Worm (Caenorhabditis elegans) whole organism, L1 larva: ENCODE results near the gene F21G4.5.

Experiments used
- C04F5.9 ChIP-seq: sonication (generic microtip); optimal IDR thresholded peaks from 2 replicates; lab custom pipeline; 2016; ENCODE audit warnings: missing genetic modification characterization, missing compliant biosample characterization
- ceh-63 ChIP-seq: fragments of 200-800 bp; sonication (Bioruptor generic); optimal IDR thresholded peaks from 2 replicates; lab custom pipeline; 2018; ENCODE audit warnings: mild to moderate bottlenecking, missing genetic modification characterization, missing compliant biosample characterization
- ceh-90 ChIP-seq: sonication (generic microtip); optimal IDR thresholded peaks from 2 replicates; lab custom pipeline; 2016; ENCODE audit warnings: missing genetic modification characterization, missing compliant biosample characterization
- ces-1 ChIP-seq: fragments of 150-350 bp; optimal IDR thresholded peaks from 2 replicates; lab custom pipeline; 2014; ENCODE audit warnings: missing biosample characterization, missing genetic modification reagents, missing genetic modification characterization
- efl-1 ChIP-seq, 4 experiments: fragments of 150-350 bp; optimal IDR thresholded peaks in 3 of 4; peaks in 1 of 4; 1 replicate in 1 of 4; 2 replicates in 3 of 4; lab custom pipeline; 2014; ENCODE audit warnings: missing biosample characterization in 2 of 4, missing genetic modification characterization in 2 of 4, missing genetic modification reagents in 2 of 4
- elt-2 ChIP-seq: sonication (generic microtip); optimal IDR thresholded peaks from 2 replicates; lab custom pipeline; 2016; ENCODE audit warnings: missing genetic modification characterization, mild to moderate bottlenecking, inconsistent platforms, missing compliant biosample characterization, missing genetic modification reagents
- fkh-10 ChIP-seq: sonication (generic microtip); optimal IDR thresholded peaks from 2 replicates; lab custom pipeline; 2017; ENCODE audit warnings: missing biosample characterization, missing genetic modification reagents, missing genetic modification characterization
- fkh-8 ChIP-seq: sonication (generic microtip); optimal IDR thresholded peaks from 2 replicates; lab custom pipeline; 2016; ENCODE audit warnings: mild to moderate bottlenecking, missing genetic modification characterization, missing compliant biosample characterization
- fos-1 ChIP-seq: fragments of 150-350 bp; optimal IDR thresholded peaks from 2 replicates; lab custom pipeline; 2014; ENCODE audit warnings: missing biosample characterization, missing genetic modification characterization
- grh-1 ChIP-seq: fragments of 200-800 bp; sonication (Bioruptor generic); IDR thresholded peaks from 2 replicates; pipeline ENCODE4 v1.3.6; 2022; ENCODE audit warnings: missing genetic modification reagents, missing genetic modification characterization, missing compliant biosample characterization
- hlh-17 ChIP-seq: fragments of 200-800 bp; sonication (Bioruptor generic); optimal IDR thresholded peaks from 2 replicates; lab custom pipeline; 2018; ENCODE audit warnings: missing genetic modification characterization, mild to moderate bottlenecking, missing compliant biosample characterization, moderate library complexity, borderline replicate concordance
- hlh-4 ChIP-seq: sonication (generic microtip); optimal IDR thresholded peaks from 2 replicates; lab custom pipeline; 2016; ENCODE audit warnings: mild to moderate bottlenecking, missing genetic modification characterization, missing compliant biosample characterization
- isw-1 ChIP-seq: fragments of 200-800 bp; sonication (Bioruptor generic); IDR thresholded peaks from 2 replicates; pipeline ENCODE4 v1.3.6; 2022; ENCODE audit warnings: missing genetic modification characterization, missing compliant biosample characterization
- jun-1 ChIP-seq: fragments of 150-350 bp; optimal IDR thresholded peaks from 2 replicates; lab custom pipeline; 2014; ENCODE audit warnings: missing biosample characterization, missing genetic modification reagents, missing genetic modification characterization
- lin-14 ChIP-seq: fragments of 200-800 bp; sonication (Bioruptor generic); optimal IDR thresholded peaks from 2 replicates; lab custom pipeline; 2018; ENCODE audit warnings: mild to moderate bottlenecking, missing genetic modification characterization, moderate library complexity, missing compliant biosample characterization
- lin-15B ChIP-seq: fragments of 150-350 bp; sonication (generic microtip); optimal IDR thresholded peaks from 3 replicates; lab custom pipeline; 2014; ENCODE audit warnings: missing biosample characterization, missing genetic modification characterization
- lin-35 ChIP-seq, 2 experiments: fragments of 150-350 bp; optimal IDR thresholded peaks; 2 replicates each; lab custom pipeline; 2014; ENCODE audit warnings: missing biosample characterization in 2 of 2, missing genetic modification characterization in 2 of 2, missing genetic modification reagents in 2 of 2
- lsy-2 ChIP-seq, 2 experiments: fragments of 150-350 bp; optimal IDR thresholded peaks; 2 replicates each; lab custom pipeline; 2014; ENCODE audit warnings: missing biosample characterization in 2 of 2, missing genetic modification characterization in 2 of 2
- mdl-1 ChIP-seq, 2 experiments: fragments of 150-350 bp; optimal IDR thresholded peaks; 2 replicates each; lab custom pipeline; 2014 to 2017; ENCODE audit warnings: missing biosample characterization in 2 of 2, missing genetic modification characterization in 2 of 2, inconsistent platforms in 1 of 2
- mep-1 ChIP-seq: fragments of 150-350 bp; optimal IDR thresholded peaks from 2 replicates; lab custom pipeline; 2014; ENCODE audit warnings: missing biosample characterization, missing genetic modification characterization
- nhr-11 ChIP-seq: fragments of 150-350 bp; optimal IDR thresholded peaks from 2 replicates; lab custom pipeline; 2014; ENCODE audit warnings: missing biosample characterization, missing genetic modification characterization
- nhr-19 ChIP-seq: fragments of 200-800 bp; sonication (Bioruptor generic); conservative IDR thresholded peaks from 2 replicates; pipeline ENCODE4 v1.3.6; 2022; ENCODE audit warnings: missing genetic modification characterization, missing compliant biosample characterization
- nhr-20 ChIP-seq: sonication (generic microtip); optimal IDR thresholded peaks from 2 replicates; lab custom pipeline; 2016; ENCODE audit warnings: mild to moderate bottlenecking, missing genetic modification characterization, missing compliant biosample characterization
- nhr-28 ChIP-seq: fragments of 150-350 bp; optimal IDR thresholded peaks from 2 replicates; lab custom pipeline; 2014; ENCODE audit warnings: missing biosample characterization, missing genetic modification characterization
- nhr-71 ChIP-seq: sonication (generic microtip); optimal IDR thresholded peaks from 2 replicates; lab custom pipeline; 2016; ENCODE audit warnings: mild to moderate bottlenecking, missing genetic modification characterization, moderate library complexity, missing compliant biosample characterization
- pag-3 ChIP-seq: sonication (generic microtip); optimal IDR thresholded peaks from 2 replicates; lab custom pipeline; 2017; ENCODE audit warnings: missing genetic modification characterization, mild to moderate bottlenecking, missing compliant biosample characterization, antibody characterized with exemption, borderline replicate concordance; ENCODE audit not compliant: insufficient read depth
- pqm-1 ChIP-seq: sonication (generic microtip); optimal IDR thresholded peaks from 3 replicates; lab custom pipeline; 2017; ENCODE audit warnings: missing biosample characterization, missing genetic modification characterization
- snpc-4 ChIP-seq: fragments of 150-350 bp; optimal IDR thresholded peaks from 2 replicates; lab custom pipeline; 2014; ENCODE audit warnings: missing biosample characterization, missing genetic modification characterization
- snu-23 ChIP-seq: sonication (generic microtip); optimal IDR thresholded peaks from 2 replicates; lab custom pipeline; 2016; ENCODE audit warnings: missing genetic modification characterization, missing compliant biosample characterization
- sox-4 ChIP-seq: sonication (generic microtip); optimal IDR thresholded peaks from 2 replicates; lab custom pipeline; 2016; ENCODE audit warnings: missing genetic modification characterization, missing compliant biosample characterization
- tbx-2 ChIP-seq: sonication (generic microtip); optimal IDR thresholded peaks from 2 replicates; lab custom pipeline; 2016; ENCODE audit warnings: missing genetic modification characterization, missing compliant biosample characterization
- unc-130 ChIP-seq: fragments of 150-350 bp; optimal IDR thresholded peaks from 2 replicates; lab custom pipeline; 2017; ENCODE audit warnings: missing biosample characterization, missing genetic modification characterization, inconsistent platforms
- unc-86 ChIP-seq: sonication (generic microtip); optimal IDR thresholded peaks from 2 replicates; lab custom pipeline; 2016; ENCODE audit warnings: missing genetic modification characterization, missing compliant biosample characterization
- unc-98 ChIP-seq: fragments of 200-800 bp; sonication (Bioruptor generic); IDR thresholded peaks from 2 replicates; pipeline ENCODE4 v1.3.6; 2022; ENCODE audit warnings: missing genetic modification characterization, missing compliant biosample characterization
- ztf-11 ChIP-seq, 2 experiments: sonication (generic microtip); optimal IDR thresholded peaks; 2 replicates each; lab custom pipeline; 2016 to 2017; ENCODE audit warnings: missing genetic modification characterization in 2 of 2, missing biosample characterization in 1 of 2, missing compliant biosample characterization in 1 of 2

F21G4.5 gene

DNA sequence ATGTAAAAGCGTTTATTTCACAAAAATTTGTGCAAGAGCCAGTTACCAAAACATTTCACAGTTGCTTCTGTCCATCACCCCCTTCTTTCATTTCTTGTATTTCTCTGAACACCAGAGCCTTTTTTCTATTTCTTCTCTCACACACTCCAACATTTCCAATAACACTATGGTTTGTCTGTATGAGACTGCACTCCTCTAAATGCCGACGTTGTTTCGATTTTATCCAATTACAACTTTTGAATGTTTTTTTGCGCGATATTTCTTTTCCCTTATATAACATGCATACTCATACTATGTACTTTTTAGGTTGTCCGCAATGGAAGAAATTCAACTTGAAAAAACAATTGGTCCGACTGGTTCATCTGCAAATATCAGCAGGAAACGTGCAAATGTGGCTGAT is at the start of gene F21G4.5:
Gene F21G4.5, plus strand, starts transcription at position 301 of the 400 bp plus-strand sequence.
- TF ChIP-seq unc-86 (tag; lab: Kevin White, UChicago) (no peak), nhr-11 (no peak)

ce11 chrX:9856618-9857017 is 49.3 kb upstream of the F21G4.5 start, which contains the start of gene R07B1.11:
TSS of gene R07B1.11 (plus strand) at chrX:9856918.
- TF ChIP-seq tbx-2 (tag; lab: Kevin White, UChicago): no peak

DNA sequence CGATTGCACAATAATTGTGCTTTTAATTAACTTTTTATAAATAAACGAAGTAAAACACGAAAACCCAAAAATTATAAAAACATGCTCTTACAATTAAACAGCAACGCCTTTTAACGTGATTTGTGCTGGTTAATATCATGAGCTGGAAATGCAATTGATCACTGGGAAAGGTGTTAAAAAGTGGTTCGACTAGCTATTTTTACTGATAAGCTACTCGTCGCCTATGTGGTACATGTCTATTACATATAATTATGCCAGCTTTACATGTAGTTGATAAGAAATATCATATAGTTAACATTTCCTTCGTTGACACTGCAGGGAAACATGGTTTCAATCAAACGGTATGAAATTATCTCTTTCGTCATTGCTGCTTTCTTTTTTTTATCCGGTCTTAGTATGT is 47.9 kb upstream of the F21G4.5 start, which contains the start of gene scav-5:
Gene scav-5, plus strand, starts transcription at position 297 of the 400 bp plus-strand sequence.
- TF ChIP-seq nhr-28 (no peak), lsy-2 (tag; optimal IDR thresholded peaks at IDR 0.05; lab: Kevin White, UChicago) (no peak), lin-14 (GFP tag; lab: Kevin White, UChicago) (peak; percentile 20), efl-1 (optimal IDR thresholded peaks at IDR 0.05; lab: Kevin White, UChicago) (no peak), efl-1 (GFP tag; optimal IDR thresholded peaks at IDR 0.05 in 1 of 2; lab: Kevin White, UChicago) (peak in 1 of 2 experiments; percentile 69), lin-35 (GFP tag; optimal IDR thresholded peaks at IDR 0.05; lab: Kevin White, UChicago) (peak in 1 of 2 experiments; percentile 37), elt-2 (tag; lab: Kevin White, UChicago) (peak; percentile 90)

DNA sequence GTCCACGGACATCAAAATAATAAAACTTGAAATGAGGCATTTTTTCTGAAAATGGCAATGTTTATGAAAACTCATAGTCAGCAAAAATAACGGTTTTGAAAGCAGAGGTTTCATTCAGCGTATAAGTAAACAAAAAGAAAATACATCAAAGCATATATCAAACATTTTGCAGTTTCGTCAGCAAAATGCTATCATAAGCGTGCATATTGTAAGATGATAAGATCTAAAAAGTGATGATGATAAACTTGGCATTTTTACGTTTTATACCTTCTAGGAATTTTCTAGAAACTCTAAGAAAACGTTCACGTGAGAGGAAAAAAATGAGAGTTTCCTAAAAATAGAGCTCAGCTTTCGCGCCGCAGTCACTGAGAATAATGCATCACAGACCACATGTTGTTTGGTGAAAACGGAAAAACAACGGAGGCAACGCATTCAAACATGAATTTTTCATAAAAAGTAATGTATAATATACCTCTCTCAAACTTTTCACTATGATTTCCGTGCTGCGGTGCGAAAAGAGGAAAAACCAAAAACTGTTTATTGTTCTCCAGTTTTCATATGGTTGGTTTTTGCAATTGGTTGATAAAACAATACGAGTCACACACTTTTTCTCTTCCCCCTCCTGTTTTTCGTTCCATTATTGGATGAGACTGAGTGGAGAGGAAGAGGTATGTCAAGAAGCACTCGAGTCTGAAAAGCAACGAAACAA is 42.9 kb upstream of the F21G4.5 start, which contains the start of the genes gst-36 and R07B1.5:
Gene gst-36, minus strand, starts transcription at position 45 of the 709 bp plus-strand sequence.
Gene R07B1.5, plus strand, starts transcription at position 665 of the 709 bp plus-strand sequence.
- no peak for TF ChIP-seq ces-1 (GFP tag; lab: Kevin White, UChicago)
- TF ChIP-seq mep-1 (tag; lab: Kevin White, UChicago): no peak
- no peak for TF ChIP-seq ceh-63
- TF ChIP-seq hlh-4: no peak
- no peak for TF ChIP-seq C04F5.9 (tag; lab: Kevin White, UChicago)
- peak; percentile 31 for TF ChIP-seq nhr-20 (tag; lab: Kevin White, UChicago)
- TF ChIP-seq lin-15B: no peak
- peak; percentile 3 for TF ChIP-seq sox-4 (tag; lab: Kevin White, UChicago)
- TF ChIP-seq pqm-1: peak; percentile 71
- TF ChIP-seq unc-98 (GFP tag; lab: Robert Waterston, UW): no peak
- no peak for TF ChIP-seq fos-1 (tag; lab: Kevin White, UChicago)
- no peak for TF ChIP-seq jun-1 (tag; lab: Kevin White, UChicago)
- no peak for TF ChIP-seq nhr-19 (GFP tag; lab: Robert Waterston, UW)
- no peak for TF ChIP-seq hlh-17
- no peak for TF ChIP-seq mdl-1 (tag; optimal IDR thresholded peaks at IDR 0.05; lab: Kevin White, UChicago)
- TF ChIP-seq tbx-2 (tag; lab: Kevin White, UChicago): no peak
- no peak for TF ChIP-seq ztf-11 (tag; optimal IDR thresholded peaks at IDR 0.05; lab: Kevin White, UChicago)
- peak; percentile 44 for TF ChIP-seq nhr-71 (tag; lab: Kevin White, UChicago)
- TF ChIP-seq grh-1 (GFP tag; lab: Robert Waterston, UW): no peak
- TF ChIP-seq fkh-10: no peak
- TF ChIP-seq pag-3: no peak
- TF ChIP-seq ceh-90 (tag; lab: Kevin White, UChicago): no peak
- TF ChIP-seq lin-35 (GFP tag; optimal IDR thresholded peaks at IDR 0.05; lab: Kevin White, UChicago): peak in 1 of 2 experiments; percentile 14
- no peak for TF ChIP-seq snpc-4
- peak; percentile 10 for TF ChIP-seq fkh-8 (tag; lab: Kevin White, UChicago)
- no peak for TF ChIP-seq unc-130 (tag; lab: Kevin White, UChicago)
- TF ChIP-seq unc-86 (tag; lab: Kevin White, UChicago): no peak
- peak; percentile 79 for TF ChIP-seq elt-2 (tag; lab: Kevin White, UChicago)
- no peak for TF ChIP-seq isw-1 (GFP tag; lab: Robert Waterston, UW)
- TF ChIP-seq snu-23 (GFP tag; lab: Kevin White, UChicago): peak; percentile 46
- TF ChIP-seq lin-14 (GFP tag; lab: Kevin White, UChicago): peak; percentile 8
